Fruit fly (Drosophila melanogaster): Measurements from ENCODE around the gene pns.

dm6 chr3L:1515820-1516540, 21.0 kb upstream of the pns start:
- no peak for TF ChIP-seq CG8478 (optimal IDR thresholded peaks at IDR 0.05)
- no peak for TF ChIP-seq CTCF (optimal IDR thresholded peaks at IDR 0.05)

All from S2 (cell line).